Worm (Caenorhabditis elegans): ENCODE results near the gene mdt-15.

mdt-15 gene

ce11 chrIII:5833376-5833775 is at the start of gene mdt-15, which contains the start of gene R12B2.13:
Gene mdt-15 (minus strand): TSS chrIII:5833751.
Gene R12B2.13 (minus strand): TSS chrIII:5833476.
- TF ChIP-seq unc-62 (GFP tag; optimal IDR thresholded peaks at IDR 0.05): no peak

ce11 chrIII:5882823-5883222 is 49.3 kb upstream of the mdt-15 start, which contains the start of gene F01F1.14:
Gene F01F1.14 (minus strand): TSS chrIII:5882923.
- TF ChIP-seq unc-62 (GFP tag; optimal IDR thresholded peaks at IDR 0.05): no peak

- TF ChIP-seq unc-62 (GFP tag; optimal IDR thresholded peaks at IDR 0.05): no peak
Observed at ce11 chrIII:5882284-5882683, 48.7 kb upstream of the mdt-15 start.

- no peak for TF ChIP-seq unc-62 (GFP tag; optimal IDR thresholded peaks at IDR 0.05)
Observed at ce11 chrIII:5879291-5879968, 45.9 kb upstream of the mdt-15 start, which contains the start of gene hpo-10. Gene hpo-10 (plus strand): TSS chrIII:5879489.

ce11 chrIII:5878215-5878614 is 44.7 kb upstream of the mdt-15 start, which contains the start of the genes mig-21 and F01F1.2:
Gene mig-21 (minus strand): TSS chrIII:5878380.
Gene F01F1.2 (plus strand): TSS chrIII:5878554.
- no peak for TF ChIP-seq unc-62 (GFP tag; optimal IDR thresholded peaks at IDR 0.05)

- TF ChIP-seq unc-62 (GFP tag; optimal IDR thresholded peaks at IDR 0.05): no peak
Observed at ce11 chrIII:5876867-5877641, 43.5 kb upstream of the mdt-15 start.

- TF ChIP-seq unc-62 (GFP tag; optimal IDR thresholded peaks at IDR 0.05): no peak
Observed at ce11 chrIII:5876140-5876675, 42.7 kb upstream of the mdt-15 start, which contains the start of gene aldo-2. Gene aldo-2 (minus strand): TSS chrIII:5876625.

- TF ChIP-seq unc-62 (GFP tag; optimal IDR thresholded peaks at IDR 0.05): no peak
Observed at ce11 chrIII:5875705-5876104, 42.2 kb upstream of the mdt-15 start.

ce11 chrIII:5875418-5875702 is 41.8 kb upstream of the mdt-15 start:
- no peak for TF ChIP-seq unc-62 (GFP tag; optimal IDR thresholded peaks at IDR 0.05)

ce11 chrIII:5874664-5875417 is 41.3 kb upstream of the mdt-15 start:
- no peak for TF ChIP-seq unc-62 (GFP tag; optimal IDR thresholded peaks at IDR 0.05)

- no peak for TF ChIP-seq unc-62 (GFP tag; optimal IDR thresholded peaks at IDR 0.05)
Observed at ce11 chrIII:5874263-5874662, 40.7 kb upstream of the mdt-15 start.

- no peak for TF ChIP-seq unc-62 (GFP tag; optimal IDR thresholded peaks at IDR 0.05)
Observed at ce11 chrIII:5872288-5872687, 38.7 kb upstream of the mdt-15 start.

ce11 chrIII:5871760-5872159 is 38.2 kb upstream of the mdt-15 start, which contains the start of the genes F01F1.11 and F01F1.3:
Gene F01F1.11 (minus strand): TSS chrIII:5871877.
Gene F01F1.3 (plus strand): TSS chrIII:5871938.
- TF ChIP-seq unc-62 (GFP tag; optimal IDR thresholded peaks at IDR 0.05): no peak

ce11 chrIII:5869429-5869828 is 35.9 kb upstream of the mdt-15 start, which contains the start of gene F01F1.15:
Gene F01F1.15 (minus strand): TSS chrIII:5869529.
- no peak for TF ChIP-seq unc-62 (GFP tag; optimal IDR thresholded peaks at IDR 0.05)

- TF ChIP-seq unc-62 (GFP tag; optimal IDR thresholded peaks at IDR 0.05): no peak
Observed at ce11 chrIII:5868401-5868800, 34.9 kb upstream of the mdt-15 start, which contains the start of gene eng-1. Gene eng-1 (minus strand): TSS chrIII:5868501.

- no peak for TF ChIP-seq unc-62 (GFP tag; optimal IDR thresholded peaks at IDR 0.05)
Observed at ce11 chrIII:5864270-5864669, 30.7 kb upstream of the mdt-15 start, which contains the start of gene rabn-5. Gene rabn-5 (plus strand): TSS chrIII:5864553.
